Worm (Caenorhabditis elegans) whole organism, young adult: Measurements from ENCODE around the gene sax-2.

Experiments
- F10E7.11 ChIP-seq: sonication (generic microtip); optimal IDR thresholded peaks from 2 replicates; lab custom pipeline; 2017; ENCODE audit warnings: mild to moderate bottlenecking, missing genetic modification characterization, moderate library complexity, missing compliant biosample characterization
- F22D6.2 ChIP-seq: sonication (generic microtip); optimal IDR thresholded peaks from 2 replicates; lab custom pipeline; 2016; ENCODE audit warnings: mild to moderate bottlenecking, missing genetic modification characterization, missing compliant biosample characterization
- F23B12.7 ChIP-seq: sonication (generic microtip); optimal IDR thresholded peaks from 2 replicates; lab custom pipeline; 2017; ENCODE audit warnings: missing genetic modification characterization, mild to moderate bottlenecking, missing compliant biosample characterization, antibody characterized with exemption, moderate library complexity; ENCODE audit not compliant: insufficient read depth
- F37B4.10 ChIP-seq: fragments of 200-800 bp; sonication (Bioruptor generic); IDR thresholded peaks from 2 replicates; pipeline ENCODE4 v1.3.6; 2022; ENCODE audit warnings: missing genetic modification characterization, missing compliant biosample characterization
- F49E8.2 ChIP-seq: sonication (generic microtip); optimal IDR thresholded peaks from 3 replicates; lab custom pipeline; 2017; ENCODE audit warnings: missing genetic modification characterization, mild to moderate bottlenecking, missing compliant biosample characterization, antibody characterized with exemption, moderate library complexity; ENCODE audit not compliant: insufficient read depth
- F52B5.7 ChIP-seq: sonication (generic microtip); optimal IDR thresholded peaks from 2 replicates; lab custom pipeline; 2016; ENCODE audit warnings: mild to moderate bottlenecking, missing genetic modification characterization, missing compliant biosample characterization
- F55B11.4 ChIP-seq: sonication (generic microtip); optimal IDR thresholded peaks from 2 replicates; lab custom pipeline; 2016; ENCODE audit warnings: missing compliant biosample characterization, missing genetic modification characterization, borderline replicate concordance; ENCODE audit not compliant: insufficient read depth
- F57C9.4 ChIP-seq: sonication (generic microtip); optimal IDR thresholded peaks from 2 replicates; lab custom pipeline; 2017; ENCODE audit warnings: mild to moderate bottlenecking, missing genetic modification characterization, missing compliant biosample characterization
- ZK185.1 ChIP-seq: sonication (generic microtip); optimal IDR thresholded peaks from 2 replicates; lab custom pipeline; 2016; ENCODE audit warnings: mild to moderate bottlenecking, missing genetic modification characterization, missing compliant biosample characterization; ENCODE audit not compliant: poor library complexity, severe bottlenecking
- akir-1 ChIP-seq: fragments of 200-800 bp; sonication (Bioruptor generic); optimal IDR thresholded peaks from 2 replicates; lab custom pipeline; 2018; ENCODE audit warnings: mild to moderate bottlenecking, missing genetic modification characterization, moderate library complexity, missing compliant biosample characterization
- ama-1 ChIP-seq, 3 experiments: fragments of 150-350 bp in 1 of 3; sonication (generic microtip) in 2 of 3; optimal IDR thresholded peaks; 2 replicates each; lab custom pipeline; 2014 to 2018; ENCODE audit warnings: missing biosample characterization in 2 of 3, missing genetic modification characterization in 2 of 3, missing genetic modification reagents in 2 of 3
- athp-1 ChIP-seq: sonication (generic microtip); optimal IDR thresholded peaks from 2 replicates; lab custom pipeline; 2017; ENCODE audit warnings: mild to moderate bottlenecking, missing genetic modification characterization, missing compliant biosample characterization
- bed-1 ChIP-seq: fragments of 200-800 bp; sonication (Bioruptor generic); IDR thresholded peaks from 2 replicates; pipeline ENCODE4 v1.3.6; 2022; ENCODE audit warnings: missing genetic modification reagents, missing genetic modification characterization, missing compliant biosample characterization
- cebp-1 ChIP-seq, 2 experiments: fragments of 200-800 bp in 1 of 2; sonication (Bioruptor generic) in 1 of 2; sonication (generic microtip) in 1 of 2; IDR thresholded peaks in 1 of 2; optimal IDR thresholded peaks in 1 of 2; 2 replicates each; pipeline versions ENCODE4 v1.3.6 to Lab custom; 2017 to 2022; ENCODE audit warnings: missing compliant biosample characterization in 2 of 2, missing genetic modification characterization in 2 of 2, mild to moderate bottlenecking in 1 of 2, missing genetic modification reagents in 1 of 2, moderate library complexity in 1 of 2
- ceh-100 ChIP-seq: fragments of 200-800 bp; sonication (Bioruptor generic); IDR thresholded peaks from 2 replicates; pipeline ENCODE4 v1.3.6; 2022; ENCODE audit warnings: missing genetic modification reagents, missing genetic modification characterization, missing compliant biosample characterization
- ceh-58 ChIP-seq: fragments of 200-800 bp; sonication (Bioruptor generic); IDR thresholded peaks from 2 replicates; pipeline ENCODE4 v1.3.6; 2022; ENCODE audit warnings: missing genetic modification characterization, missing compliant biosample characterization
- ceh-79 ChIP-seq: sonication (generic microtip); optimal IDR thresholded peaks from 2 replicates; lab custom pipeline; 2017; ENCODE audit warnings: mild to moderate bottlenecking, missing genetic modification characterization, missing compliant biosample characterization
- ceh-91 ChIP-seq: fragments of 200-800 bp; sonication (Bioruptor generic); IDR thresholded peaks from 2 replicates; pipeline ENCODE4 v1.3.6; 2022; ENCODE audit warnings: missing genetic modification reagents, missing genetic modification characterization, missing compliant biosample characterization
- gei-17 ChIP-seq: fragments of 200-800 bp; sonication (Bioruptor generic); optimal IDR thresholded peaks from 2 replicates; lab custom pipeline; 2018; ENCODE audit warnings: mild to moderate bottlenecking, missing genetic modification characterization, missing compliant biosample characterization
- hsf-1 ChIP-seq: fragments of 200-800 bp; sonication (Bioruptor generic); IDR thresholded peaks from 2 replicates; pipeline ENCODE4 v1.3.6; 2022; ENCODE audit warnings: missing genetic modification reagents, missing genetic modification characterization, missing compliant biosample characterization
- let-526 ChIP-seq: fragments of 200-800 bp; sonication (Bioruptor generic); IDR thresholded peaks from 2 replicates; pipeline ENCODE4 v1.3.6; 2022; ENCODE audit warnings: missing genetic modification reagents, missing genetic modification characterization, missing compliant biosample characterization
- let-607 ChIP-seq, 2 experiments: fragments of 200-800 bp in 1 of 2; sonication (Bioruptor generic) in 1 of 2; sonication (generic microtip) in 1 of 2; optimal IDR thresholded peaks; 2 replicates each; lab custom pipeline; 2016 to 2018; ENCODE audit warnings: mild to moderate bottlenecking in 2 of 2, missing compliant biosample characterization in 2 of 2, missing genetic modification characterization in 2 of 2, moderate library complexity in 2 of 2, missing genotype in 1 of 2
- lin-26 ChIP-seq: fragments of 200-800 bp; sonication (Bioruptor generic); IDR thresholded peaks from 2 replicates; pipeline ENCODE4 v1.3.6; 2022; ENCODE audit warnings: missing genetic modification reagents, missing genetic modification characterization, missing compliant biosample characterization
- lin-35 ChIP-seq, 3 experiments: fragments of 150-350 bp in 2 of 3; sonication (generic microtip) in 1 of 3; optimal IDR thresholded peaks; 2 replicates each; lab custom pipeline; 2014 to 2018; ENCODE audit warnings: missing biosample characterization in 3 of 3, missing genetic modification characterization in 3 of 3, missing genetic modification reagents in 3 of 3
- madf-3 ChIP-seq: fragments of 200-800 bp; sonication (Bioruptor generic); IDR thresholded peaks from 2 replicates; pipeline ENCODE4 v1.3.6; 2022; ENCODE audit warnings: missing genetic modification reagents, missing genetic modification characterization, missing compliant biosample characterization
- madf-6 ChIP-seq: fragments of 200-800 bp; sonication (Bioruptor generic); IDR thresholded peaks from 2 replicates; pipeline ENCODE4 v1.3.6; 2022; ENCODE audit warnings: missing genetic modification reagents, missing genetic modification characterization, missing compliant biosample characterization
- madf-8 ChIP-seq: fragments of 200-800 bp; sonication (Bioruptor generic); conservative IDR thresholded peaks from 2 replicates; pipeline ENCODE4 v1.3.6; 2022; ENCODE audit warnings: missing genetic modification reagents, missing genetic modification characterization, missing compliant biosample characterization
- nfya-1 ChIP-seq: sonication (generic microtip); optimal IDR thresholded peaks from 2 replicates; lab custom pipeline; 2017; ENCODE audit warnings: antibody characterized with exemption, missing compliant biosample characterization, missing genetic modification characterization, borderline replicate concordance; ENCODE audit not compliant: insufficient read depth
- nhr-120 ChIP-seq: fragments of 200-800 bp; sonication (Bioruptor generic); IDR thresholded peaks from 2 replicates; pipeline ENCODE4 v1.3.6; 2022; ENCODE audit warnings: missing genetic modification characterization, missing compliant biosample characterization
- nhr-27 ChIP-seq: fragments of 200-800 bp; sonication (Bioruptor generic); optimal IDR thresholded peaks from 2 replicates; lab custom pipeline; 2018; ENCODE audit warnings: mild to moderate bottlenecking, missing genetic modification characterization, moderate library complexity, missing compliant biosample characterization
- nhr-80 ChIP-seq: sonication (generic microtip); optimal IDR thresholded peaks from 2 replicates; lab custom pipeline; 2016; ENCODE audit warnings: missing genetic modification characterization, missing compliant biosample characterization
- rec-8 ChIP-seq, 2 experiments: sonication (generic microtip); optimal IDR thresholded peaks; 2 replicates each; lab custom pipeline; 2016; ENCODE audit warnings: mild to moderate bottlenecking in 2 of 2, missing genetic modification characterization in 2 of 2, missing genetic modification reagents in 2 of 2, missing genotype in 2 of 2, missing biosample characterization in 1 of 2, missing compliant biosample characterization in 1 of 2, moderate library complexity in 1 of 2
- repo-1 ChIP-seq: sonication (generic microtip); optimal IDR thresholded peaks from 2 replicates; lab custom pipeline; 2017; ENCODE audit warnings: mild to moderate bottlenecking, missing genetic modification characterization, missing compliant biosample characterization
- sea-2 ChIP-seq: fragments of 200-800 bp; sonication (Bioruptor generic); IDR thresholded peaks from 2 replicates; pipeline ENCODE4 v1.3.6; 2022; ENCODE audit warnings: missing genetic modification characterization, missing compliant biosample characterization
- snpc-1.1 ChIP-seq: sonication (generic microtip); optimal IDR thresholded peaks from 2 replicates; lab custom pipeline; 2017; ENCODE audit warnings: missing genetic modification characterization, mild to moderate bottlenecking, missing compliant biosample characterization, antibody characterized with exemption, moderate library complexity, missing genotype, missing genetic modification reagents; ENCODE audit not compliant: insufficient read depth
- snpc-4 ChIP-seq, 5 experiments: fragments of 150-350 bp in 1 of 5; sonication (generic microtip) in 4 of 5; optimal IDR thresholded peaks; 2 replicates each; lab custom pipeline; 2014 to 2018; ENCODE audit warnings: missing genetic modification characterization in 5 of 5, missing biosample characterization in 3 of 5, antibody characterized with exemption in 2 of 5, mild to moderate bottlenecking in 2 of 5, missing compliant biosample characterization in 2 of 5, missing genotype in 2 of 5, moderate library complexity in 2 of 5, missing genetic modification reagents in 1 of 5
- somi-1 ChIP-seq: fragments of 200-800 bp; sonication (Bioruptor generic); optimal IDR thresholded peaks from 2 replicates; lab custom pipeline; 2018; ENCODE audit warnings: mild to moderate bottlenecking, missing genetic modification characterization, missing compliant biosample characterization
- sptf-2 ChIP-seq: fragments of 200-800 bp; sonication (Bioruptor generic); optimal IDR thresholded peaks from 2 replicates; lab custom pipeline; 2018; ENCODE audit warnings: mild to moderate bottlenecking, missing genetic modification characterization, missing compliant biosample characterization
- tbp1 ChIP-seq: fragments of 200-800 bp; sonication (Bioruptor generic); optimal IDR thresholded peaks from 2 replicates; lab custom pipeline; 2018; ENCODE audit warnings: mild to moderate bottlenecking, missing genetic modification characterization, missing compliant biosample characterization
- unc-130 ChIP-seq: sonication (generic microtip); optimal IDR thresholded peaks from 2 replicates; lab custom pipeline; 2016; ENCODE audit warnings: missing genetic modification reagents, missing genetic modification characterization, missing compliant biosample characterization
- xnd-1 ChIP-seq: sonication (generic microtip); optimal IDR thresholded peaks from 2 replicates; lab custom pipeline; 2016; ENCODE audit warnings: missing genotype, missing genetic modification reagents, missing genetic modification characterization, missing compliant biosample characterization

The sax-2 gene

DNA sequence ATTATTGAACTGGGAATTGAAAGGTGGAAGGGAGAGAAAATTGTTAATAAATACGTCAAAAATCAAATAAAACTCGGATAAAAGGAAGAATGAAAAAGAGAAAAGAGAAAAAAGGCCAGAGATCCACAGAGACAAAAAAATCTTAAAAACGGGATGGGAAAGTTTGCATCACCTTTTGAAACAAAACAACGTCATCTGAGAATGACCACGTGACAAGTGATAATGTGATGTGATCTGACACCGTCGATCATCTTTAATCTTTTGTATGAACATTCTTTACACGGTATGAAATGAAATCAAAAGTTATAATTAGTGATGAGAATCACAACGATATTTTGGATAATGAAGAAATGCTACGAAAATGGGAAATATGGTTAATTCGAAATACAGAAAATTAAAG, 56.2 kb downstream of the sax-2 start:
- TF ChIP-seq F23B12.7 (no peak), cebp-1 (GFP tag; IDR thresholded peaks at IDR 0.05; lab: Robert Waterston, UW) (no peak), cebp-1 (tag; optimal IDR thresholded peaks at IDR 0.05; lab: Kevin White, UChicago) (peak; percentile 8)

- TF ChIP-seq F52B5.7 (tag; lab: Kevin White, UChicago) (no peak), let-526 (GFP tag; lab: Robert Waterston, UW) (no peak), ceh-100 (GFP tag; lab: Robert Waterston, UW) (peak; percentile 27; the same call in 1 of the 2 replicates), tbp1 (GFP tag; lab: Kevin White, UChicago) (no peak), madf-3 (no peak), madf-8 (GFP tag; lab: Robert Waterston, UW) (no peak), ceh-79 (tag; lab: Kevin White, UChicago) (no peak), ZK185.1 (tag; lab: Kevin White, UChicago) (no peak), unc-130 (GFP tag; lab: Kevin White, UChicago) (no peak), F10E7.11 (tag; lab: Kevin White, UChicago) (no peak), sptf-2 (GFP tag; lab: Kevin White, UChicago) (no peak), athp-1 (tag; lab: Kevin White, UChicago) (no peak), F22D6.2 (tag; lab: Kevin White, UChicago) (no peak), F37B4.10 (GFP tag; lab: Robert Waterston, UW) (no peak), lin-26 (GFP tag; lab: Robert Waterston, UW) (no peak), xnd-1 (tag; lab: Kevin White, UChicago) (no peak), ama-1 (optimal IDR thresholded peaks at IDR 0.05; lab: Kevin White, UChicago) (no peak), ama-1 (GFP tag; optimal IDR thresholded peaks at IDR 0.05; lab: Kevin White, UChicago) (peak in 1 of 2 experiments; percentile 16), sea-2 (GFP tag; lab: Robert Waterston, UW) (no peak), let-607 (tag; optimal IDR thresholded peaks at IDR 0.05; lab: Kevin White, UChicago) (no peak), F49E8.2 (no peak), repo-1 (peak; percentile 22), snpc-1.1 (tag; lab: Kevin White, UChicago) (no peak), madf-6 (GFP tag; lab: Robert Waterston, UW) (peak; percentile 32)
These were observed 60.2 kb downstream of the sax-2 start, which contains the start of gene ulp-1 for ce11 chrIII:5169699-5170098. Gene ulp-1, minus strand, starts transcription at chrIII:5169799.

- TF ChIP-seq nhr-27 (tag; lab: Kevin White, UChicago) (no peak), nfya-1 (tag; lab: Kevin White, UChicago) (no peak), let-607 (tag; optimal IDR thresholded peaks at IDR 0.05; lab: Kevin White, UChicago) (no peak), nhr-80 (tag; lab: Kevin White, UChicago) (no peak), nhr-120 (GFP tag; lab: Robert Waterston, UW) (no peak), gei-17 (GFP tag; lab: Kevin White, UChicago) (no peak)
- TF ChIP-seq, all 124 proteins: peak for 0
These were observed 62.4 kb downstream of the sax-2 start, which contains the start of gene prp-19 for ce11 chrIII:5171945-5172344. Gene prp-19, minus strand, starts transcription at chrIII:5172045.

ce11 chrIII:5172470-5172869, 63.0 kb downstream of the sax-2 start, which contains the start of gene K10D2.5:
Gene K10D2.5, plus strand, starts transcription at chrIII:5172720.
- TF ChIP-seq nhr-27 (tag; lab: Kevin White, UChicago) (no peak), bed-1 (GFP tag; lab: Robert Waterston, UW) (0 out of 2 replicates have a peak, but pooled peaks have one; percentile 21), ceh-58 (GFP tag; lab: Robert Waterston, UW) (no peak), somi-1 (peak; percentile 84), ceh-91 (GFP tag; lab: Robert Waterston, UW) (peak; percentile 97), akir-1 (peak; percentile 90), rec-8 (tag; optimal IDR thresholded peaks at IDR 0.05; lab: Kevin White, UChicago) (peak; percentile 89), repo-1 (no peak), hsf-1 (GFP tag; lab: Robert Waterston, UW) (peak; percentile 87), lin-35 (GFP tag; optimal IDR thresholded peaks at IDR 0.05; lab: Kevin White, UChicago) (peak in 1 of 3 experiments; percentile 80), F55B11.4 (no peak), F57C9.4 (tag; lab: Kevin White, UChicago) (no peak), snpc-4 (GFP tag; optimal IDR thresholded peaks at IDR 0.05; lab: Kevin White, UChicago) (no peak), snpc-4 (tag; optimal IDR thresholded peaks at IDR 0.05; lab: Kevin White, UChicago) (peak; percentile 39 to 80 (median 68))
